Fruit fly (Drosophila melanogaster) whole organism, prepupa: ENCODE results near the gene CG3635.

Experiments
- CG11902 ChIP-seq: fragments of 200-800 bp; sonication (Bioruptor generic); optimal IDR thresholded peaks from 3 replicates; lab custom pipeline; 2016; ENCODE audit warnings: missing biosample characterization, missing genetic modification characterization
- CG6792 ChIP-seq: fragments of 200-800 bp; sonication (Bioruptor generic); optimal IDR thresholded peaks from 3 replicates; lab custom pipeline; 2016; ENCODE audit warnings: missing biosample characterization, missing genetic modification characterization
- Eip78C ChIP-seq: fragments of 200-800 bp; sonication (Bioruptor generic); peaks from one replicate; lab custom pipeline; 2016; ENCODE audit warnings: missing biosample characterization, missing genetic modification characterization
- cyc ChIP-seq: fragments of 200-800 bp; sonication (Bioruptor generic); optimal IDR thresholded peaks from 3 replicates; lab custom pipeline; 2016; ENCODE audit warnings: missing biosample characterization, missing genetic modification characterization

dm6 chr2L:22169044-22169515, 6.1 kb upstream of the CG3635 start, which contains the start of gene Clamp:
- TF ChIP-seq Eip78C (GFP tag; lab: Kevin White, UChicago) (peak; percentile 12), cyc (no peak), CG6792 (no peak), CG11902 (GFP tag; lab: Kevin White, UChicago) (no peak)
